Fruit fly (Drosophila melanogaster) S2 (cell line): ENCODE measurements around the gene Tap42.

Source experiments
- CG8478 ChIP-seq: fragments of >200 bp; optimal IDR thresholded peaks from 2 replicates; lab custom pipeline; 2018
- CTCF ChIP-seq, 2 experiments: fragments of >200 bp; optimal IDR thresholded peaks; 2 replicates each; lab custom pipeline; 2018

- TF ChIP-seq CTCF (optimal IDR thresholded peaks at IDR 0.05; lab: Kevin White, UChicago), result no peak
- TF ChIP-seq CG8478 (lab: Kevin White, UChicago), result no peak
Observed at dm6 chr2L:13331021-13331420, 36.4 kb upstream of the Tap42 start, which contains the start of gene hbt.
